Worm (Caenorhabditis elegans) whole organism, L4 larva: ENCODE data around the gene ehbp-1.
A peak's percentile ranks its signal among the peaks of the same experiment; 100 is the strongest.

Source experiments
- F10B5.3 ChIP-seq: sonication (generic microtip); optimal IDR thresholded peaks from 2 replicates; lab custom pipeline; 2016; ENCODE audit warnings: mild to moderate bottlenecking, missing genetic modification characterization, missing compliant biosample characterization
- F26F4.8 ChIP-seq: fragments of 200-800 bp; sonication (Bioruptor generic); conservative IDR thresholded peaks from 2 replicates; pipeline ENCODE4 v1.3.6; 2022; ENCODE audit warnings: missing genetic modification characterization, missing compliant biosample characterization
- F44E2.7 ChIP-seq: fragments of 200-800 bp; sonication (Bioruptor generic); IDR thresholded peaks from 2 replicates; pipeline ENCODE4 v2.1.2; 2022; ENCODE audit warnings: missing genetic modification characterization, missing compliant biosample characterization
- F49E8.2 ChIP-seq: sonication (generic microtip); optimal IDR thresholded peaks from 2 replicates; lab custom pipeline; 2016; ENCODE audit warnings: missing compliant biosample characterization, mild to moderate bottlenecking, missing genetic modification characterization, borderline replicate concordance
- T26A8.4 ChIP-seq: fragments of 200-800 bp; sonication (Bioruptor generic); IDR thresholded peaks from 2 replicates; pipeline ENCODE4 v1.3.6; 2022; ENCODE audit warnings: missing genetic modification characterization, missing compliant biosample characterization
- Y48G9A.11 ChIP-seq: fragments of 200-800 bp; sonication (Bioruptor generic); IDR thresholded peaks from 2 replicates; pipeline ENCODE4 v1.3.6; 2022; ENCODE audit warnings: missing genetic modification reagents, missing genetic modification characterization, missing compliant biosample characterization
- Y5F2A.4 ChIP-seq: fragments of 200-800 bp; sonication (Bioruptor generic); optimal IDR thresholded peaks from 2 replicates; lab custom pipeline; 2018; ENCODE audit warnings: mild to moderate bottlenecking, missing genetic modification characterization, missing compliant biosample characterization
- aly-2 ChIP-seq: sonication (generic microtip); optimal IDR thresholded peaks from 2 replicates; lab custom pipeline; 2018; ENCODE audit warnings: missing biosample characterization, missing genetic modification characterization
- ama-1 ChIP-seq: fragments of 150-350 bp; optimal IDR thresholded peaks from 2 replicates; lab custom pipeline; 2014; ENCODE audit warnings: inconsistent platforms, mixed read lengths
- arid-1 ChIP-seq: fragments of 200-800 bp; sonication (Bioruptor generic); conservative IDR thresholded peaks from 2 replicates; pipeline ENCODE4 v1.3.6; 2022; ENCODE audit warnings: missing genetic modification reagents, missing genetic modification characterization, missing compliant biosample characterization
- ceh-20 ChIP-seq: fragments of 200-800 bp; sonication (Bioruptor generic); IDR thresholded peaks from 2 replicates; pipeline ENCODE4 v1.3.6; 2022; ENCODE audit warnings: missing genetic modification reagents, missing genetic modification characterization, missing compliant biosample characterization
- ceh-28 ChIP-seq: fragments of 150-350 bp; optimal IDR thresholded peaks from 2 replicates; lab custom pipeline; 2014; ENCODE audit warnings: missing biosample characterization, missing genetic modification reagents, missing genetic modification characterization
- ceh-82 ChIP-seq: sonication (generic microtip); optimal IDR thresholded peaks from 2 replicates; lab custom pipeline; 2017; ENCODE audit warnings: missing biosample characterization, missing genetic modification characterization
- ctbp-1 ChIP-seq: fragments of 200-800 bp; sonication (Bioruptor generic); IDR thresholded peaks from 2 replicates; pipeline ENCODE4 v1.3.6; 2022; ENCODE audit warnings: missing genetic modification reagents, missing genetic modification characterization, missing compliant biosample characterization
- daf-12 ChIP-seq: fragments of 150-350 bp; optimal IDR thresholded peaks from 2 replicates; lab custom pipeline; 2014; ENCODE audit warnings: missing biosample characterization, missing genetic modification reagents, missing genetic modification characterization
- dmd-6 ChIP-seq: fragments of 200-800 bp; sonication (Bioruptor generic); IDR thresholded peaks from 2 replicates; pipeline ENCODE4 v1.3.6; 2022; ENCODE audit warnings: missing genetic modification reagents, missing genetic modification characterization, missing compliant biosample characterization
- dpl-1 ChIP-seq: fragments of 150-350 bp; optimal IDR thresholded peaks from 2 replicates; lab custom pipeline; 2014; ENCODE audit warnings: missing biosample characterization, missing genetic modification reagents, missing genetic modification characterization
- duxl-1 ChIP-seq: sonication (generic microtip); optimal IDR thresholded peaks from 2 replicates; lab custom pipeline; 2016; ENCODE audit warnings: mild to moderate bottlenecking, missing genetic modification characterization, moderate library complexity, missing compliant biosample characterization; ENCODE audit not compliant: poor library complexity
- dve-1 ChIP-seq: sonication (generic microtip); optimal IDR thresholded peaks from 2 replicates; lab custom pipeline; 2017; ENCODE audit warnings: antibody characterized with exemption, mild to moderate bottlenecking, missing genetic modification characterization, missing compliant biosample characterization; ENCODE audit not compliant: insufficient read depth
- egl-27 ChIP-seq: sonication (generic microtip); optimal IDR thresholded peaks from 3 replicates; lab custom pipeline; 2017; ENCODE audit warnings: missing biosample characterization, missing genetic modification reagents, missing genetic modification characterization
- hif-1 ChIP-seq, 2 experiments: sonication (generic microtip); optimal IDR thresholded peaks; 2 replicates each; lab custom pipeline; 2016 to 2017; ENCODE audit warnings: missing compliant biosample characterization in 2 of 2, missing genetic modification characterization in 2 of 2, missing genetic modification reagents in 2 of 2, missing genotype in 2 of 2, mild to moderate bottlenecking in 1 of 2
- hlh-11 ChIP-seq: fragments of 200-800 bp; sonication (Bioruptor generic); optimal IDR thresholded peaks from 2 replicates; lab custom pipeline; 2018; ENCODE audit warnings: mild to moderate bottlenecking, missing genetic modification characterization, missing compliant biosample characterization
- hmg-1.1 ChIP-seq: fragments of 200-800 bp; sonication (Bioruptor generic); IDR thresholded peaks from 2 replicates; pipeline ENCODE4 v1.3.6; 2022; ENCODE audit warnings: missing genetic modification reagents, missing genetic modification characterization, missing compliant biosample characterization
- lim-7 ChIP-seq: fragments of 200-800 bp; sonication (Bioruptor generic); IDR thresholded peaks from 2 replicates; pipeline ENCODE4 v1.3.6; 2022; ENCODE audit warnings: missing genetic modification characterization, missing compliant biosample characterization
- lin-1 ChIP-seq: fragments of 200-800 bp; sonication (Bioruptor generic); IDR thresholded peaks from 2 replicates; pipeline ENCODE4 v1.3.6; 2022; ENCODE audit warnings: missing genetic modification reagents, missing genetic modification characterization, missing compliant biosample characterization
- lin-29 ChIP-seq: fragments of 200-800 bp; sonication (Bioruptor generic); IDR thresholded peaks from 2 replicates; pipeline ENCODE4 v1.3.6; 2022; ENCODE audit warnings: missing genetic modification reagents, missing genetic modification characterization, missing compliant biosample characterization
- lin-39 ChIP-seq: fragments of 150-350 bp; optimal IDR thresholded peaks from 2 replicates; lab custom pipeline; 2014; ENCODE audit warnings: missing biosample characterization, missing genetic modification reagents, missing genetic modification characterization
- lsy-2 ChIP-seq, 2 experiments: fragments of 150-350 bp in 1 of 2; sonication (generic microtip) in 1 of 2; optimal IDR thresholded peaks; 2 replicates each; lab custom pipeline; 2014 to 2017; ENCODE audit warnings: missing biosample characterization in 2 of 2, missing genetic modification characterization in 2 of 2
- madf-5 ChIP-seq, 2 experiments: fragments of 200-800 bp; sonication (Bioruptor generic); IDR thresholded peaks; 2 replicates each; pipeline ENCODE4 v1.3.6; 2022; ENCODE audit warnings: missing compliant biosample characterization in 2 of 2, missing genetic modification characterization in 2 of 2
- madf-9 ChIP-seq: fragments of 200-800 bp; sonication (Bioruptor generic); conservative IDR thresholded peaks from 2 replicates; pipeline ENCODE4 v1.3.6; 2022; ENCODE audit warnings: missing genetic modification reagents, missing genetic modification characterization, missing compliant biosample characterization
- mes-2 ChIP-seq: sonication (generic microtip); optimal IDR thresholded peaks from 2 replicates; lab custom pipeline; 2016; ENCODE audit warnings: missing genotype, mild to moderate bottlenecking, missing genetic modification characterization, missing compliant biosample characterization; ENCODE audit not compliant: poor library complexity, severe bottlenecking
- nhr-10 ChIP-seq: fragments of 150-350 bp; optimal IDR thresholded peaks from 2 replicates; lab custom pipeline; 2014; ENCODE audit warnings: missing biosample characterization, missing genetic modification characterization
- nhr-102 ChIP-seq: sonication (generic microtip); optimal IDR thresholded peaks from 2 replicates; lab custom pipeline; 2016; ENCODE audit warnings: mild to moderate bottlenecking, missing genetic modification characterization, moderate library complexity, missing compliant biosample characterization
- nhr-25 ChIP-seq: sonication (generic microtip); optimal IDR thresholded peaks from 2 replicates; lab custom pipeline; 2017; ENCODE audit warnings: missing genetic modification characterization, mild to moderate bottlenecking, missing compliant biosample characterization, antibody characterized with exemption, moderate library complexity, borderline replicate concordance; ENCODE audit not compliant: insufficient read depth
- nhr-28 ChIP-seq: fragments of 150-350 bp; optimal IDR thresholded peaks from 2 replicates; lab custom pipeline; 2014; ENCODE audit warnings: missing biosample characterization, missing genetic modification characterization
- nhr-42 ChIP-seq: fragments of 200-800 bp; sonication (Bioruptor generic); IDR thresholded peaks from 2 replicates; pipeline ENCODE4 v1.3.6; 2022; ENCODE audit warnings: missing genetic modification characterization, missing compliant biosample characterization
- nhr-48 ChIP-seq: sonication (generic microtip); optimal IDR thresholded peaks from 2 replicates; lab custom pipeline; 2016; ENCODE audit warnings: mild to moderate bottlenecking, missing genetic modification characterization, missing compliant biosample characterization
- nhr-77 ChIP-seq: fragments of 150-350 bp; optimal IDR thresholded peaks from 2 replicates; lab custom pipeline; 2014; ENCODE audit warnings: missing biosample characterization, missing genetic modification characterization
- php-3 ChIP-seq: fragments of 200-800 bp; sonication (Bioruptor generic); IDR thresholded peaks from 2 replicates; pipeline ENCODE4 v1.3.6; 2022; ENCODE audit warnings: missing genetic modification reagents, missing genetic modification characterization, missing compliant biosample characterization
- skn-1 ChIP-seq: fragments of 150-350 bp; optimal IDR thresholded peaks from 2 replicates; lab custom pipeline; 2014; ENCODE audit warnings: missing biosample characterization, missing genetic modification characterization
- spr-1 ChIP-seq: sonication (generic microtip); optimal IDR thresholded peaks from 2 replicates; lab custom pipeline; 2016; ENCODE audit warnings: mild to moderate bottlenecking, missing genetic modification characterization, missing compliant biosample characterization
- spr-3 ChIP-seq: fragments of 200-800 bp; sonication (Bioruptor generic); optimal IDR thresholded peaks from 2 replicates; lab custom pipeline; 2018; ENCODE audit warnings: mild to moderate bottlenecking, missing genetic modification characterization, missing compliant biosample characterization
- tra-1 ChIP-seq: fragments of 200-800 bp; sonication (Bioruptor generic); IDR thresholded peaks from 2 replicates; pipeline ENCODE4 v1.3.6; 2022; ENCODE audit warnings: missing genetic modification reagents, missing genetic modification characterization, missing compliant biosample characterization
- unc-39 ChIP-seq: sonication (generic microtip); optimal IDR thresholded peaks from 2 replicates; lab custom pipeline; 2017; ENCODE audit warnings: missing biosample characterization, missing genetic modification characterization
- vab-7 ChIP-seq: fragments of 200-800 bp; sonication (Bioruptor generic); IDR thresholded peaks from 2 replicates; pipeline ENCODE4 v1.3.6; 2022; ENCODE audit warnings: missing genetic modification reagents, missing genetic modification characterization, missing compliant biosample characterization
- zfp-3 ChIP-seq: fragments of 200-800 bp; sonication (Bioruptor generic); conservative IDR thresholded peaks from 2 replicates; pipeline ENCODE4 v1.3.6; 2022; ENCODE audit warnings: missing genetic modification reagents, missing genetic modification characterization, missing compliant biosample characterization
- zip-11 ChIP-seq: fragments of 200-800 bp; sonication (Bioruptor generic); IDR thresholded peaks from 2 replicates; pipeline ENCODE4 v1.3.6; 2022; ENCODE audit warnings: missing genetic modification characterization, missing compliant biosample characterization

The ehbp-1 gene

ce11 chrV:9545238-9545709, 5.2 kb upstream of the ehbp-1 start, which contains the start of the genes his-35 and his-41 (continued):
- TF ChIP-seq nhr-102 (tag; lab: Kevin White, UChicago), result peak; percentile 44
- no peak for TF ChIP-seq nhr-25 (tag; lab: Kevin White, UChicago)
- TF ChIP-seq dmd-6, result peak; percentile 27; the same call in 1 of the 2 replicates
- peak; percentile 42 for TF ChIP-seq mes-2 (tag; lab: Kevin White, UChicago)
- TF ChIP-seq lin-1, result no peak
- peak; percentile 59 for TF ChIP-seq hlh-11 (tag; lab: Kevin White, UChicago)
- TF ChIP-seq spr-1 (tag; lab: Kevin White, UChicago), result no peak
- TF ChIP-seq nhr-48 (tag; lab: Kevin White, UChicago), result peak; percentile 20
- TF ChIP-seq F49E8.2 (tag; lab: Kevin White, UChicago), result no peak
- TF ChIP-seq F44E2.7 (GFP tag; lab: Robert Waterston, UW), result no peak
- TF ChIP-seq dpl-1, result peak; percentile 27
- peak in 1 of 2 experiments; percentile 46 for TF ChIP-seq lsy-2 (tag; optimal IDR thresholded peaks at IDR 0.05; lab: Kevin White, UChicago)

ce11 chrV:9546042-9546581, 4.3 kb upstream of the ehbp-1 start, which contains the start of gene C50F4.6:
C50F4.6 (plus strand) TSS chrV:9546092.
- TF ChIP-seq egl-27 (tag; lab: Kevin White, UChicago), result no peak
- no peak for TF ChIP-seq skn-1 (tag; lab: Kevin White, UChicago)
- TF ChIP-seq madf-5 (GFP tag; IDR thresholded peaks at IDR 0.05; lab: Robert Waterston, UW), result no peak
- no peak for TF ChIP-seq vab-7 (GFP tag; lab: Robert Waterston, UW)
- TF ChIP-seq arid-1 (GFP tag; lab: Robert Waterston, UW), result 0 out of 2 replicates have a peak, but pooled peaks have one; percentile 22
- TF ChIP-seq dve-1, result peak; percentile 0
- TF ChIP-seq tra-1 (GFP tag; lab: Robert Waterston, UW), result no peak
- no peak for TF ChIP-seq nhr-48 (tag; lab: Kevin White, UChicago)
- peak; percentile 58; the same call in 1 of the 2 replicates for TF ChIP-seq zfp-3
- TF ChIP-seq F10B5.3 (tag; lab: Kevin White, UChicago), result no peak
- TF ChIP-seq nhr-77, result peak; percentile 9
- no peak for TF ChIP-seq lin-29 (GFP tag; lab: Robert Waterston, UW)
- TF ChIP-seq ama-1 (lab: Kevin White, UChicago), result peak; percentile 64
- TF ChIP-seq hmg-1.1 (GFP tag; lab: Robert Waterston, UW), result peak; percentile 41; the same call in 1 of the 2 replicates
- no peak for TF ChIP-seq ceh-28 (tag; lab: Kevin White, UChicago)
- TF ChIP-seq Y48G9A.11 (GFP tag; lab: Robert Waterston, UW), result no peak
- TF ChIP-seq php-3 (GFP tag; lab: Robert Waterston, UW), result no peak
- no peak for TF ChIP-seq nhr-28 (tag; lab: Kevin White, UChicago)
- no peak for TF ChIP-seq nhr-42
- TF ChIP-seq aly-2, result no peak

ce11 chrV:9546860-9547269, 3.6 kb upstream of the ehbp-1 start, which contains the start of gene his-37:
his-37 (plus strand) TSS chrV:9547105.
- peak; percentile 98 for TF ChIP-seq T26A8.4 (GFP tag; lab: Robert Waterston, UW)
- TF ChIP-seq lin-39 (tag; lab: Kevin White, UChicago), result peak; percentile 62
- no peak for TF ChIP-seq lim-7
- peak; percentile 99 for TF ChIP-seq nhr-77
- peak; percentile 99 for TF ChIP-seq ceh-20
- TF ChIP-seq ceh-82 (tag; lab: Kevin White, UChicago), result no peak
- TF ChIP-seq spr-3 (GFP tag; lab: Kevin White, UChicago), result peak; percentile 89
- peak; percentile 96 for TF ChIP-seq duxl-1 (tag; lab: Kevin White, UChicago)
- TF ChIP-seq nhr-10 (tag; lab: Kevin White, UChicago), result peak; percentile 73
- TF ChIP-seq unc-39 (tag; lab: Kevin White, UChicago), result peak; percentile 52
- peak; percentile 98 for TF ChIP-seq madf-9
- TF ChIP-seq daf-12 (tag; lab: Kevin White, UChicago), result no peak
- peak; percentile 84 for TF ChIP-seq Y5F2A.4 (GFP tag; lab: Kevin White, UChicago)
- peak; percentile 100 for TF ChIP-seq dve-1
- peak; percentile 82 to 93 for TF ChIP-seq hif-1 (tag; optimal IDR thresholded peaks at IDR 0.05; lab: Kevin White, UChicago)
- peak; percentile 98 for TF ChIP-seq ctbp-1 (GFP tag; lab: Robert Waterston, UW)
- no peak for TF ChIP-seq zip-11 (GFP tag; lab: Robert Waterston, UW)
- no peak for TF ChIP-seq F26F4.8
- TF ChIP-seq lin-29 (GFP tag; lab: Robert Waterston, UW), result peak; percentile 95
